Worm (Caenorhabditis elegans): ENCODE results near the gene try-12.

- TF ChIP-seq elt-3 (tag; optimal IDR thresholded peaks at IDR 0.05) (no peak), elt-1 (tag; optimal IDR thresholded peaks at IDR 0.05; ENCODE audit: borderline replicate concordance, insufficient read depth) (no peak), ztf-11 (tag; optimal IDR thresholded peaks at IDR 0.05) (no peak), nhr-237 (tag; optimal IDR thresholded peaks at IDR 0.05) (no peak), unc-62 (GFP tag; optimal IDR thresholded peaks at IDR 0.05) (no peak), nhr-12 (tag; optimal IDR thresholded peaks at IDR 0.05) (no peak), unc-39 (tag; optimal IDR thresholded peaks at IDR 0.05) (no peak), mep-1 (tag; optimal IDR thresholded peaks at IDR 0.05) (no peak), lin-13 (tag; optimal IDR thresholded peaks at IDR 0.05) (no peak), pha-4 (tag; optimal IDR thresholded peaks at IDR 0.05) (no peak), unc-120 (tag; optimal IDR thresholded peaks at IDR 0.05; ENCODE audit: poor library complexity, severe bottlenecking) (no peak)
Observed at ce11 chrV:7403501-7403900, 45.7 kb upstream of the try-12 start.
